Worm (Caenorhabditis elegans): Measurements from ENCODE around the gene Y116A8C.9.
"Not testable (repeated sequence)": the region's sequence is repeated elsewhere in the genome, so short reads cannot be mapped to it uniquely, and the experiment has no call there.

The Y116A8C.9 gene

DNA sequence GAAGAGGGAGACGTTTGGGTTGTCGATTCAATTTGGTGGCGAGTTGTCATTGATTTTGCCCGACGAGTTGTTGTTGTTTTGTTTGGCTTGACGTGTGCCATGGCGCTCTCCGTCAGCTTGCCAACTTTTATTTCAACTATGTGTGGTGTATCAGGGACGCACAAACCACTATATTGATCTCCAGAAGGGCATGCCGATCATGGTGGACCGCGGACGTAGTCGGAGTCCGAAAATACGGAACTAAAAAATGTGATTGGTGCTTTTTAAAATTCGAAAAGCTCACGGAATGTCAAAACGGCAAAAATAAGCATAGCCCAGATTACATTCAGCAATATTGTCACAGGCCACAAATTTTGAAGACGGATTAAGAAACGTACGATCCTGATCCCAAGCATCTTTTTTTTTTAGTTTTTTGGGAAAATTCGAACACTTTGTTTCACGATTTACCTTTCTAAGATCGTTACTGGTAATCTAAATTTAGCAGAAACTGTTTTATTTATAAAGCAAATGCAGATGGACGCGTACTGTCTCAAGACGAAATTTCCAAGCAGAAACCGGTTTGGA, 27.3 kb downstream of the Y116A8C.9 start, which contains the start of the genes Y116A8C.470 and Y116A8C.463:
Gene Y116A8C.470, minus strand, starts transcription at position 101 of the 564 bp plus-strand sequence.
Gene Y116A8C.463, plus strand, starts transcription at position 514 of the 564 bp plus-strand sequence.
- TF ChIP-seq W03F9.2 (tag; optimal IDR thresholded peaks at IDR 0.05) = no peak

DNA sequence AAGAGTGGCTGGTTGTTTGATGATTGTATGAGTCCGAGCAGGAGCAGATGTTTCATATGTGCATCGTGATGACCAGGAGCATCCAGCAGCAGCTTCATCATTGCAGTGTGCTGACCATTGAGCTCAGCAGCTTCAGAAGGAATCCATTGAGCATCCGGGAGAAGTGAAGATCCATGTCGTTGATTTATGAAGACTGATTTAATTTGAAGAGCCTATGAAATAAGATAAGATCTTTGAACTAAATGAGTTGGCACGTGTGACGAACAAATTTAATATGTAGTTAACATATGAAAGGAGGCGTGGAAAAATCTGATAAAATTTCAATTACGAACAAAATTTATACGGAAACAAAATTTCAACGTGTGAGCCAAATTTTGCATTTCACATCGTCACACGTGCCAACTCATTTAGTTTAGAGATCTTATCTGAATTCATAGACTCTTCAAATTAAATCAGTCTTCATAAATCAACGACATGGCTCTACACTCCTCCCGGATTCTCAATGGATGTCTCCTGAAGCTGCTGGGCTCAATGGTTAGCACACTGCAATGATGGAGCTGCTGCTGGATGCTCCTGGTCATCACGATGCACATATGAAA, 28.7 kb downstream of the Y116A8C.9 start, which contains the start of the genes Y116A8C.469 and Y116A8C.468:
Gene Y116A8C.469, minus strand, starts transcription at position 101 of the 599 bp plus-strand sequence.
Gene Y116A8C.468, plus strand, starts transcription at position 549 of the 599 bp plus-strand sequence.
- TF ChIP-seq W03F9.2 (tag; optimal IDR thresholded peaks at IDR 0.05) (no peak), dao-5 (tag; optimal IDR thresholded peaks at IDR 0.05) (no peak), him-1 (tag; optimal IDR thresholded peaks at IDR 0.05) (no peak)

DNA sequence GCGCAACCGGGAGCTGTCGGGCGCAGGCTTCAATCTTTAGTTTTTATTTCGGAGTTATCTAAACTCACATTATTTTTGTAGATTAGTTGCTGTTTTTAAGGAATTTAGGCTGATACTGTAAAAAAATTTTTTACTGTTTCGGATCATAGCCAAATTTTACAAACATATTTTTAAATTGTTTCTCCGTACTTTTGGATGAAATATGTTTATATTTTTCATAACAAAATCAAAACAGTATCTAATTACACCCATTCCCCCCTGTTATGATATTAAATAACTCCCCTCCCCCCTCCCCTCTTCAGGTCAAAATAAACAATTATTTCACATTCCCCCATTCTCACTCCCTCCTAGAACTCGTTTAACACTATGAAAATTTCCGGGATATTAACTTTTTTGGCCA, 30.8 kb downstream of the Y116A8C.9 start, which contains the start of gene Y116A8C.3:
Gene Y116A8C.3, plus strand, starts transcription at position 301 of the 400 bp plus-strand sequence.
- TF ChIP-seq W03F9.2 (tag; optimal IDR thresholded peaks at IDR 0.05) = no peak
- TF ChIP-seq dao-5 (tag; optimal IDR thresholded peaks at IDR 0.05) = no peak
- no peak for TF ChIP-seq him-1 (tag; optimal IDR thresholded peaks at IDR 0.05)

DNA sequence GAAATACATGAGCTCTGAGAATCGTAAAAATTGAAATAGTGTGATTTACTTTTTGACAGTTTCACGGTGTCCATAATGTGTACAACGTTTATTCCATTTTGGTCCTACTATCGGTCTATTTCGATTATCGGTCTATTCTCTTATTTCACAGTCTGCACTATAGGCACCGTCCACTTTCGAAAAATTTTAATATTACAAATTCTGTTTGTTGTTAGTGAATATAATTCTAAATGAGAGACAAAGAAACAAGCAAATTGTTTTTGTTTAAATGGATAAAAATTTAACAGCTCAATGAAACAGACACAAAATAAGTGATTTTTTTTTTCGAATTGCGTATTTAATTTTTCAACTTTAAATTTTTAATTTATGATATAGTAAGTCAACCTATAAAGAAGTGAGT, 48.4 kb downstream of the Y116A8C.9 start:
- TF ChIP-seq W03F9.2 (tag; optimal IDR thresholded peaks at IDR 0.05) = no peak
- no peak for TF ChIP-seq dao-5 (tag; optimal IDR thresholded peaks at IDR 0.05)
- no peak for TF ChIP-seq him-1 (tag; optimal IDR thresholded peaks at IDR 0.05)

DNA sequence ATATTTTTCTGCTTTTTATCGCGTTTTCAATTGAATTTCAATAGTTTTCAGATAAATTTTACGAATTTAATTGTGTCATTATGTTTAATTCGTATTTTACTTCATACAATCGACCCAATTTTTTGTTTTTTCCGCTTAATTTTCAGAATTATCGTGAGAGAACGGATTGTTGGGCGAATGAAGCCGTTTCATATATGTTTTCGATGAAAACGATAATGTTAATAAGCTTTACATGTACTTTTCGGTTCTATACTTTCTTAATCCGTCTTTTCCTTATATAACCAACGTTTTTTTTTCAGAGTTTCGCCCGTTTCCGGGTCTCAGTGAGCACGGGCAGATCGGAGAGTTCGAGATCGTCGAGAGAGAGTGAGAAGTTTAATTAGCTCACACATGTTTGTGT, 51.3 kb downstream of the Y116A8C.9 start, which contains the start of gene T06A10.2:
Gene T06A10.2, plus strand, starts transcription at position 301 of the 400 bp plus-strand sequence.
- TF ChIP-seq W03F9.2, dao-5, him-1 (tag; optimal IDR thresholded peaks at IDR 0.05): not testable (repeated sequence)
